Fruit fly (Drosophila melanogaster): ENCODE results near the gene Eig71Ec.

- TF ChIP-seq cic (GFP tag; optimal IDR thresholded peaks at IDR 0.05) (no peak), CG1620 (GFP tag; optimal IDR thresholded peaks at IDR 0.05) (no peak), bab1 (GFP tag; optimal IDR thresholded peaks at IDR 0.05) (no peak), kay (GFP tag; ENCODE audit: borderline replicate concordance) (peak; percentile 23), Crg-1 (GFP tag; optimal IDR thresholded peaks at IDR 0.05) (no peak)
These were observed 19.4 kb downstream of the Eig71Ec start for dm6 chr3L:15632653-15633052.
